Worm (Caenorhabditis elegans) whole organism, mixed stage, embryonic: ENCODE measurements around the gene M7.7.
A peak's percentile ranks its signal among the peaks of the same experiment; 100 is the strongest.

Experiments used
- M03D4.4 ChIP-seq: sonication (generic microtip); optimal IDR thresholded peaks from 2 replicates; lab custom pipeline; 2017; ENCODE audit warnings: mild to moderate bottlenecking, missing genetic modification characterization, missing compliant biosample characterization
- bed-3 ChIP-seq: fragments of 200-800 bp; sonication (Bioruptor generic); optimal IDR thresholded peaks from 3 replicates; lab custom pipeline; 2018; ENCODE audit warnings: mild to moderate bottlenecking, missing genetic modification characterization, moderate library complexity, missing compliant biosample characterization
- blmp-1 ChIP-seq: fragments of 150-350 bp; optimal IDR thresholded peaks from 2 replicates; lab custom pipeline; 2014; ENCODE audit warnings: missing biosample characterization, missing genetic modification characterization
- ceh-39 ChIP-seq: fragments of 150-350 bp; optimal IDR thresholded peaks from 2 replicates; lab custom pipeline; 2014; ENCODE audit warnings: missing biosample characterization, missing genetic modification characterization
- ceh-43 ChIP-seq: fragments of 200-800 bp; sonication (Bioruptor generic); optimal IDR thresholded peaks from 2 replicates; lab custom pipeline; 2018; ENCODE audit warnings: mild to moderate bottlenecking, missing genetic modification characterization, moderate library complexity, missing compliant biosample characterization
- ceh-83 ChIP-seq: fragments of 200-800 bp; sonication (Bioruptor generic); optimal IDR thresholded peaks from 2 replicates; lab custom pipeline; 2018; ENCODE audit warnings: mild to moderate bottlenecking, missing genetic modification characterization, missing compliant biosample characterization
- ces-1 ChIP-seq: fragments of 150-350 bp; optimal IDR thresholded peaks from 2 replicates; lab custom pipeline; 2014; ENCODE audit warnings: missing biosample characterization, missing genetic modification reagents, missing genetic modification characterization
- cnd-1 ChIP-seq: fragments of 200-800 bp; sonication (Bioruptor generic); optimal IDR thresholded peaks from 2 replicates; lab custom pipeline; 2018; ENCODE audit warnings: mild to moderate bottlenecking, missing genetic modification characterization, missing compliant biosample characterization
- drap-1 ChIP-seq: fragments of 200-800 bp; sonication (Bioruptor generic); optimal IDR thresholded peaks from 3 replicates; lab custom pipeline; 2018; ENCODE audit warnings: mild to moderate bottlenecking, missing genetic modification characterization, missing compliant biosample characterization
- elt-1 ChIP-seq: sonication (generic microtip); optimal IDR thresholded peaks from 2 replicates; lab custom pipeline; 2017; ENCODE audit warnings: missing genetic modification characterization, mild to moderate bottlenecking, missing compliant biosample characterization, antibody characterized with exemption, moderate library complexity, borderline replicate concordance; ENCODE audit not compliant: insufficient read depth
- elt-3 ChIP-seq: fragments of 150-350 bp; optimal IDR thresholded peaks from 2 replicates; lab custom pipeline; 2014; ENCODE audit warnings: missing biosample characterization, missing genetic modification characterization
- flh-1 ChIP-seq: fragments of 200-800 bp; sonication (Bioruptor generic); optimal IDR thresholded peaks from 2 replicates; lab custom pipeline; 2018; ENCODE audit warnings: mild to moderate bottlenecking, missing genetic modification characterization, moderate library complexity, missing compliant biosample characterization
- ham-2 ChIP-seq: fragments of 200-800 bp; sonication (Bioruptor generic); optimal IDR thresholded peaks from 2 replicates; lab custom pipeline; 2018; ENCODE audit warnings: mild to moderate bottlenecking, missing genetic modification characterization, missing compliant biosample characterization
- hlh-1 ChIP-seq: fragments of 150-350 bp; optimal IDR thresholded peaks from 2 replicates; lab custom pipeline; 2014; ENCODE audit warnings: missing biosample characterization, missing genetic modification reagents, missing genetic modification characterization
- lin-13 ChIP-seq: fragments of 150-350 bp; optimal IDR thresholded peaks from 2 replicates; lab custom pipeline; 2014; ENCODE audit warnings: missing biosample characterization, missing genetic modification characterization
- lin-32 ChIP-seq: fragments of 200-800 bp; sonication (Bioruptor generic); optimal IDR thresholded peaks from 2 replicates; lab custom pipeline; 2018; ENCODE audit warnings: mild to moderate bottlenecking, missing genetic modification characterization, missing compliant biosample characterization
- lsy-2 ChIP-seq: fragments of 150-350 bp; optimal IDR thresholded peaks from 2 replicates; lab custom pipeline; 2014; ENCODE audit warnings: missing biosample characterization, missing genetic modification characterization
- mab-5 ChIP-seq: fragments of 150-350 bp; optimal IDR thresholded peaks from 2 replicates; lab custom pipeline; 2014; ENCODE audit warnings: missing biosample characterization, missing genetic modification characterization
- mep-1 ChIP-seq: fragments of 150-350 bp; optimal IDR thresholded peaks from 2 replicates; lab custom pipeline; 2017; ENCODE audit warnings: missing biosample characterization, missing genetic modification reagents, missing genetic modification characterization, inconsistent platforms
- mls-2 ChIP-seq: sonication (generic microtip); optimal IDR thresholded peaks from 2 replicates; lab custom pipeline; 2016; ENCODE audit warnings: mild to moderate bottlenecking, missing genetic modification characterization, moderate library complexity, missing compliant biosample characterization
- nhr-12 ChIP-seq: fragments of 150-350 bp; optimal IDR thresholded peaks from 2 replicates; lab custom pipeline; 2014; ENCODE audit warnings: missing biosample characterization, missing genetic modification characterization
- nhr-2 ChIP-seq: fragments of 150-350 bp; optimal IDR thresholded peaks from 2 replicates; lab custom pipeline; 2014; ENCODE audit warnings: missing biosample characterization, missing genetic modification characterization
- nhr-237 ChIP-seq: fragments of 150-350 bp; optimal IDR thresholded peaks from 2 replicates; lab custom pipeline; 2014; ENCODE audit warnings: missing biosample characterization, missing genetic modification characterization
- nhr-28 ChIP-seq: fragments of 150-350 bp; optimal IDR thresholded peaks from 2 replicates; lab custom pipeline; 2014; ENCODE audit warnings: missing biosample characterization, missing genetic modification characterization
- nhr-76 ChIP-seq: sonication (generic microtip); optimal IDR thresholded peaks from 2 replicates; lab custom pipeline; 2017; ENCODE audit warnings: missing biosample characterization, missing genetic modification characterization
- pha-4 ChIP-seq: fragments of 150-350 bp; optimal IDR thresholded peaks from 2 replicates; lab custom pipeline; 2018; ENCODE audit warnings: missing biosample characterization, missing genetic modification reagents, missing genetic modification characterization
- sem-2 ChIP-seq: fragments of 200-800 bp; sonication (Bioruptor generic); optimal IDR thresholded peaks from 2 replicates; lab custom pipeline; 2018; ENCODE audit warnings: mild to moderate bottlenecking, missing genetic modification characterization, missing compliant biosample characterization
- snpc-4 ChIP-seq: fragments of 150-350 bp; optimal IDR thresholded peaks from 2 replicates; lab custom pipeline; 2014; ENCODE audit warnings: missing biosample characterization, missing genetic modification characterization
- sptf-1 ChIP-seq: sonication (generic microtip); optimal IDR thresholded peaks from 2 replicates; lab custom pipeline; 2017; ENCODE audit warnings: mild to moderate bottlenecking, missing genetic modification characterization, moderate library complexity, missing compliant biosample characterization
- tbx-8 ChIP-seq: fragments of 200-800 bp; sonication (Bioruptor generic); optimal IDR thresholded peaks from 2 replicates; lab custom pipeline; 2018; ENCODE audit warnings: mild to moderate bottlenecking, missing genetic modification characterization, moderate library complexity, missing compliant biosample characterization
- unc-120 ChIP-seq: sonication (generic microtip); optimal IDR thresholded peaks from 2 replicates; lab custom pipeline; 2017; ENCODE audit warnings: missing genetic modification characterization, missing compliant biosample characterization; ENCODE audit not compliant: poor library complexity, severe bottlenecking
- unc-39 ChIP-seq: fragments of 150-350 bp; optimal IDR thresholded peaks from 2 replicates; lab custom pipeline; 2014; ENCODE audit warnings: missing biosample characterization, missing genetic modification characterization
- unc-62 ChIP-seq: fragments of 150-350 bp; optimal IDR thresholded peaks from 2 replicates; lab custom pipeline; 2014; ENCODE audit warnings: missing biosample characterization, missing genetic modification reagents, missing genetic modification characterization
- zip-8 ChIP-seq: fragments of 150-350 bp; optimal IDR thresholded peaks from 2 replicates; lab custom pipeline; 2014; ENCODE audit warnings: missing biosample characterization, missing genetic modification characterization
- ztf-11 ChIP-seq: fragments of 150-350 bp; optimal IDR thresholded peaks from 2 replicates; lab custom pipeline; 2014; ENCODE audit warnings: missing biosample characterization, missing genetic modification characterization

Gene M7.7

DNA sequence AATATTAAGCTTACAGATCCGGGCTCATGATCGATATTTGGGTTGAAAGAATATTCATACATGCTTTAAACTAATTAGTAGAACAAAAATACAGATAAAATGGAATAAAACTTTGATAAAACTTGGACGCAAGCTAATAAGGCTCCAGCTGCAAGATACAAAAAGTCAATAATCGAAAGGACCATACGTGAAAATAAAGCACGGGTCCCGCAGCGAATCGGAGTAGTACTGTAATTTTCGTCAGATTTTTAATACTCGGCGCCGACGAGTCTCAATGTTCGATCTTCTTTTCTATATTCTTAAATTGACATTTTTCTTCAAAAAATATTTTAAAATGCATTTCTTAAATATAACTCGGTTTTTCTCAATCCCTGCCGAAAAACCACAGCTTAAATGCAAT lies 35.0 kb downstream of the M7.7 start, which contains the start of gene spo-11:
spo-11 (minus strand) TSS at position 189 of the 400 bp plus-strand sequence.
- TF ChIP-seq ztf-11 (tag; lab: Kevin White, UChicago): no peak
- TF ChIP-seq, all 35 proteins: peak for 0

DNA sequence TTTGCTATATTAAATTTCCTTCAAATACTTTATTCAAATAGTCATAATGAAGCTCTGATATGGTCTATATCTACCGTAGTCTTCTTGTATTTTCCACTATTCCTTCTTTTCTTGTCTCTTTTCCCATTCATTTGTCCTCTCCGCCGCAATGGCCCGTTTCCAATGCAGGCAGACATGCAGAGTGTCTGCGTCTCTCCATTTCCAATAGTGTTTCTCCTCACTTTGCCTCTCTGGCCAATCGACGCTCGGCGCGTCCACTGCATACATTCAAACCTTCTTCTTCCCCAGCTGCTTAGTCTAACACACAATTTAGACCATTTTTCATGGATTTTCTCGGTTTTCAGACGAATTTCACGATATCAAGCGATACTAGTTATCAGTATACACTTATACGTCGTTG lies 35.6 kb downstream of the M7.7 start:
- TF ChIP-seq sptf-1 (tag; lab: Kevin White, UChicago) (no peak), bed-3 (GFP tag; lab: Kevin White, UChicago) (no peak), nhr-2 (tag; lab: Kevin White, UChicago) (no peak), snpc-4 (tag; lab: Kevin White, UChicago) (no peak), lin-13 (tag; lab: Kevin White, UChicago) (peak; percentile 38), hlh-1 (tag; lab: Kevin White, UChicago) (no peak), ceh-83 (no peak), M03D4.4 (no peak), nhr-76 (tag; lab: Kevin White, UChicago) (no peak), nhr-237 (tag; lab: Kevin White, UChicago) (no peak), unc-39 (no peak), mab-5 (tag; lab: Kevin White, UChicago) (no peak), cnd-1 (tag; lab: Kevin White, UChicago) (no peak), elt-3 (tag; lab: Kevin White, UChicago) (no peak), ceh-39 (tag; lab: Kevin White, UChicago) (no peak), mls-2 (tag; lab: Kevin White, UChicago) (peak; percentile 46), unc-120 (peak; percentile 63), mep-1 (no peak), flh-1 (no peak), elt-1 (tag; lab: Kevin White, UChicago) (no peak), blmp-1 (tag; lab: Kevin White, UChicago) (no peak), sem-2 (no peak), lsy-2 (tag; lab: Kevin White, UChicago) (peak; percentile 43), tbx-8 (GFP tag; lab: Kevin White, UChicago) (no peak), ham-2 (GFP tag; lab: Kevin White, UChicago) (no peak), ztf-11 (tag; lab: Kevin White, UChicago) (no peak), ces-1 (no peak), drap-1 (no peak), nhr-28 (no peak), pha-4 (tag; lab: Kevin White, UChicago) (peak; percentile 41), nhr-12 (no peak), ceh-43 (GFP tag; lab: Kevin White, UChicago) (no peak), unc-62 (no peak), lin-32 (no peak), zip-8 (no peak)

DNA sequence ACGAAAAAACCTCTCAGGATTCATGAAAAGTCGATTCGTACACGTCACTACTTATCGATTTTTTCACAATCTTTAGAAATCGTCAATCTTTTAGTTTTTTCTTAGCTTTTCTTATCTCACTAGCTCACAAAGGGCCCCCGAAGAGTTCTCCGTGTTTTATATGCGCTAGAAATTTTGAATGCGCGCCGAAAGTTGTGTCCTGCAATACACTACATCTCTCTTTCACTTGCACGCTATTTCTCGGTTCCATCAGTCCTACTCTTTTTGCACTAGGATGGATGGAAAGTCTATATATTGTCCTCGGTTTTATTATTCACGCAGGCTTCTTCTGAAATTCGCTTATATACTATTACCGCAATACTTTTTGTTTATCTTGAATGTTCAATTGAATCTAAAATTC lies 36.0 kb downstream of the M7.7 start:
- TF ChIP-seq ham-2 (GFP tag; lab: Kevin White, UChicago) (no peak), flh-1 (no peak), lsy-2 (tag; lab: Kevin White, UChicago) (no peak), ceh-43 (GFP tag; lab: Kevin White, UChicago) (no peak), lin-13 (tag; lab: Kevin White, UChicago) (no peak), lin-32 (no peak), mls-2 (tag; lab: Kevin White, UChicago) (no peak), tbx-8 (GFP tag; lab: Kevin White, UChicago) (no peak), blmp-1 (tag; lab: Kevin White, UChicago) (no peak), ceh-83 (no peak), ces-1 (no peak), nhr-2 (tag; lab: Kevin White, UChicago) (no peak), nhr-12 (no peak), unc-62 (no peak), sptf-1 (tag; lab: Kevin White, UChicago) (no peak), bed-3 (GFP tag; lab: Kevin White, UChicago) (no peak), snpc-4 (tag; lab: Kevin White, UChicago) (no peak)

DNA sequence TGAATTAATAATTGTTTCAGACTA lies 36.2 kb downstream of the M7.7 start, which contains the start of gene swsn-4:
swsn-4 (plus strand) TSS at position 21 of the 24 bp plus-strand sequence.
- TF ChIP-seq nhr-76 (tag; lab: Kevin White, UChicago): no peak
- TF ChIP-seq drap-1: no peak
- TF ChIP-seq ham-2 (GFP tag; lab: Kevin White, UChicago): no peak
- no peak for TF ChIP-seq lin-13 (tag; lab: Kevin White, UChicago)
- TF ChIP-seq mls-2 (tag; lab: Kevin White, UChicago): no peak
- TF ChIP-seq mep-1: no peak
- no peak for TF ChIP-seq unc-39
- no peak for TF ChIP-seq zip-8
- no peak for TF ChIP-seq pha-4 (tag; lab: Kevin White, UChicago)
- TF ChIP-seq nhr-237 (tag; lab: Kevin White, UChicago): no peak
- TF ChIP-seq ceh-43 (GFP tag; lab: Kevin White, UChicago): no peak
